Worm (Caenorhabditis elegans) whole organism, midembryonic: ENCODE data around the gene dlc-1.

Experiments
- klf-2 ChIP-seq: fragments of 200-800 bp; sonication (Bioruptor generic); conservative IDR thresholded peaks from 2 replicates; pipeline ENCODE4 v1.3.6; 2022; ENCODE audit warnings: missing genetic modification reagents, missing genetic modification characterization, missing compliant biosample characterization
- med-1 ChIP-seq: sonication (generic microtip); optimal IDR thresholded peaks from 2 replicates; lab custom pipeline; 2017; ENCODE audit warnings: missing genetic modification characterization, mild to moderate bottlenecking, missing compliant biosample characterization, antibody characterized with exemption, missing genetic modification reagents; ENCODE audit not compliant: insufficient read depth

ce11 chrIII:6462610-6463009, 969 bp downstream of the dlc-1 start, which contains the start of gene T26A5.8:
- TF ChIP-seq klf-2 (GFP tag; lab: Robert Waterston, UW) (no peak), med-1 (GFP tag; lab: Kevin White, UChicago) (no peak)
